Fruit fly (Drosophila melanogaster): ENCODE data around the gene CG13901.

- no peak for TF ChIP-seq usp (GFP tag; optimal IDR thresholded peaks at IDR 0.05)
- TF ChIP-seq EcR (GFP tag; optimal IDR thresholded peaks at IDR 0.05): no peak
- TF ChIP-seq pan (optimal IDR thresholded peaks at IDR 0.05): no peak
- TF ChIP-seq psq (optimal IDR thresholded peaks at IDR 0.05): no peak
- TF ChIP-seq CG8478 (optimal IDR thresholded peaks at IDR 0.05): no peak
- TF ChIP-seq Dll (optimal IDR thresholded peaks at IDR 0.05): no peak
Observed at dm6 chr3L:815234-816200, 22.1 kb downstream of the CG13901 start.
